Worm (Caenorhabditis elegans) whole organism, late embryonic: ENCODE measurements around the gene F15B9.8.

Experiments
- C08G9.2 ChIP-seq: sonication (generic microtip); optimal IDR thresholded peaks from 2 replicates; lab custom pipeline; 2016; ENCODE audit warnings: mild to moderate bottlenecking, missing genetic modification characterization, moderate library complexity, missing compliant biosample characterization
- F13H6.1 ChIP-seq: sonication (generic microtip); optimal IDR thresholded peaks from 2 replicates; lab custom pipeline; 2016; ENCODE audit warnings: missing genetic modification characterization, missing compliant biosample characterization
- K02D7.2 ChIP-seq: sonication (generic microtip); optimal IDR thresholded peaks from 2 replicates; lab custom pipeline; 2017; ENCODE audit warnings: mild to moderate bottlenecking, missing genetic modification characterization, missing compliant biosample characterization
- Y22D7AL.16 ChIP-seq: sonication (generic microtip); optimal IDR thresholded peaks from 2 replicates; lab custom pipeline; 2016; ENCODE audit warnings: missing genetic modification characterization, missing compliant biosample characterization
- ahr-1 ChIP-seq: sonication (generic microtip); optimal IDR thresholded peaks from 2 replicates; lab custom pipeline; 2016; ENCODE audit warnings: missing genetic modification characterization, missing compliant biosample characterization
- ceh-14 ChIP-seq: sonication (generic microtip); optimal IDR thresholded peaks from 2 replicates; lab custom pipeline; 2016; ENCODE audit warnings: missing genotype, missing genetic modification characterization, missing compliant biosample characterization
- ceh-2 ChIP-seq: sonication (generic microtip); optimal IDR thresholded peaks from 2 replicates; lab custom pipeline; 2016; ENCODE audit warnings: missing genotype, missing genetic modification characterization, missing compliant biosample characterization
- ceh-22 ChIP-seq: sonication (generic microtip); optimal IDR thresholded peaks from 2 replicates; lab custom pipeline; 2017; ENCODE audit warnings: missing biosample characterization, missing genetic modification characterization
- ceh-31 ChIP-seq: sonication (generic microtip); optimal IDR thresholded peaks from 2 replicates; lab custom pipeline; 2016; ENCODE audit warnings: missing genetic modification characterization, missing compliant biosample characterization
- ceh-34 ChIP-seq: sonication (generic microtip); optimal IDR thresholded peaks from 2 replicates; lab custom pipeline; 2016; ENCODE audit warnings: mild to moderate bottlenecking, missing genetic modification characterization, missing compliant biosample characterization
- ceh-45 ChIP-seq: fragments of 200-800 bp; sonication (Bioruptor generic); IDR thresholded peaks from 2 replicates; pipeline ENCODE4 v1.3.6; 2022; ENCODE audit warnings: missing genetic modification reagents, missing genetic modification characterization, missing compliant biosample characterization
- ceh-6 ChIP-seq: fragments of 200-800 bp; sonication (Bioruptor generic); optimal IDR thresholded peaks from 2 replicates; lab custom pipeline; 2018; ENCODE audit warnings: mild to moderate bottlenecking, missing genetic modification characterization, missing compliant biosample characterization
- ceh-9 ChIP-seq: sonication (generic microtip); optimal IDR thresholded peaks from 2 replicates; lab custom pipeline; 2016; ENCODE audit warnings: mild to moderate bottlenecking, missing genetic modification characterization, inconsistent platforms, missing compliant biosample characterization
- che-1 ChIP-seq: sonication (generic microtip); optimal IDR thresholded peaks from 2 replicates; lab custom pipeline; 2016; ENCODE audit warnings: mild to moderate bottlenecking, missing genetic modification characterization, missing compliant biosample characterization
- dmd-4 ChIP-seq: sonication (generic microtip); optimal IDR thresholded peaks from 2 replicates; lab custom pipeline; 2016; ENCODE audit warnings: borderline replicate concordance, missing genetic modification characterization, missing compliant biosample characterization
- dve-1 ChIP-seq: sonication (generic microtip); optimal IDR thresholded peaks from 2 replicates; lab custom pipeline; 2017; ENCODE audit warnings: antibody characterized with exemption, mild to moderate bottlenecking, missing genetic modification characterization, missing compliant biosample characterization
- elt-2 ChIP-seq: sonication (generic microtip); optimal IDR thresholded peaks from 2 replicates; lab custom pipeline; 2016; ENCODE audit warnings: missing genetic modification reagents, missing genetic modification characterization, missing compliant biosample characterization
- elt-4 ChIP-seq: sonication (generic microtip); optimal IDR thresholded peaks from 2 replicates; lab custom pipeline; 2016; ENCODE audit warnings: missing genetic modification characterization, missing compliant biosample characterization
- fax-1 ChIP-seq: sonication (generic microtip); optimal IDR thresholded peaks from 2 replicates; lab custom pipeline; 2016; ENCODE audit warnings: missing genotype, missing genetic modification characterization, missing compliant biosample characterization
- fkh-10 ChIP-seq: fragments of 150-350 bp; optimal IDR thresholded peaks from 2 replicates; lab custom pipeline; 2014; ENCODE audit warnings: missing biosample characterization, missing genetic modification reagents, missing genetic modification characterization
- fkh-6 ChIP-seq: sonication (generic microtip); optimal IDR thresholded peaks from 2 replicates; lab custom pipeline; 2016; ENCODE audit warnings: missing genetic modification characterization, missing compliant biosample characterization
- hlh-15 ChIP-seq: sonication (generic microtip); optimal IDR thresholded peaks from 2 replicates; lab custom pipeline; 2016; ENCODE audit warnings: missing genetic modification characterization, missing compliant biosample characterization
- hlh-6 ChIP-seq: sonication (generic microtip); optimal IDR thresholded peaks from 2 replicates; lab custom pipeline; 2016; ENCODE audit warnings: missing genotype, missing genetic modification characterization, missing compliant biosample characterization
- lim-6 ChIP-seq: sonication (generic microtip); optimal IDR thresholded peaks from 2 replicates; lab custom pipeline; 2016; ENCODE audit warnings: missing genetic modification characterization, missing compliant biosample characterization
- lin-11 ChIP-seq: fragments of 200-800 bp; sonication (Bioruptor generic); optimal IDR thresholded peaks from 2 replicates; lab custom pipeline; 2018; ENCODE audit warnings: mild to moderate bottlenecking, missing genetic modification characterization, missing compliant biosample characterization
- nhr-232 ChIP-seq: sonication (generic microtip); optimal IDR thresholded peaks from 2 replicates; lab custom pipeline; 2016; ENCODE audit warnings: missing genetic modification characterization, missing compliant biosample characterization
- npax-4 ChIP-seq: sonication (generic microtip); optimal IDR thresholded peaks from 2 replicates; lab custom pipeline; 2016; ENCODE audit warnings: missing genetic modification characterization, missing compliant biosample characterization
- odd-2 ChIP-seq: sonication (generic microtip); optimal IDR thresholded peaks from 2 replicates; lab custom pipeline; 2017; ENCODE audit warnings: antibody characterized with exemption, mild to moderate bottlenecking, missing genetic modification characterization, missing compliant biosample characterization
- pag-3 ChIP-seq: sonication (generic microtip); optimal IDR thresholded peaks from 2 replicates; lab custom pipeline; 2016; ENCODE audit warnings: missing compliant biosample characterization, missing genetic modification characterization, borderline replicate concordance
- pax-1 ChIP-seq: fragments of 150-350 bp; optimal IDR thresholded peaks from 2 replicates; lab custom pipeline; 2014; ENCODE audit warnings: missing biosample characterization, missing genetic modification characterization
- pha-2 ChIP-seq: sonication (generic microtip); optimal IDR thresholded peaks from 2 replicates; lab custom pipeline; 2017; ENCODE audit warnings: mild to moderate bottlenecking, missing genetic modification characterization, missing compliant biosample characterization
- pros-1 ChIP-seq: fragments of 150-350 bp; optimal IDR thresholded peaks from 2 replicates; lab custom pipeline; 2014; ENCODE audit warnings: missing biosample characterization, missing genetic modification reagents, missing genetic modification characterization
- ref-2 ChIP-seq: sonication (generic microtip); optimal IDR thresholded peaks from 2 replicates; lab custom pipeline; 2016; ENCODE audit warnings: missing genetic modification characterization, missing compliant biosample characterization
- rnt-1 ChIP-seq: sonication (generic microtip); optimal IDR thresholded peaks from 2 replicates; lab custom pipeline; 2016; ENCODE audit warnings: missing genetic modification characterization, missing compliant biosample characterization
- sdc-2 ChIP-seq: sonication (generic microtip); optimal IDR thresholded peaks from 2 replicates; lab custom pipeline; 2016; ENCODE audit warnings: missing genotype, missing genetic modification characterization, missing compliant biosample characterization
- tbx-2 ChIP-seq: sonication (generic microtip); optimal IDR thresholded peaks from 2 replicates; lab custom pipeline; 2016; ENCODE audit warnings: missing genetic modification characterization, missing compliant biosample characterization
- tbx-7 ChIP-seq: sonication (generic microtip); optimal IDR thresholded peaks from 2 replicates; lab custom pipeline; 2016; ENCODE audit warnings: missing genotype, missing genetic modification characterization, missing compliant biosample characterization
- ttx-3 ChIP-seq: sonication (generic microtip); optimal IDR thresholded peaks from 2 replicates; lab custom pipeline; 2016; ENCODE audit warnings: missing genetic modification reagents, missing genetic modification characterization, missing compliant biosample characterization
- unc-3 ChIP-seq, 2 experiments: fragments of 200-800 bp in 1 of 2; sonication (Bioruptor generic) in 1 of 2; sonication (generic microtip) in 1 of 2; conservative IDR thresholded peaks in 1 of 2; optimal IDR thresholded peaks in 1 of 2; 2 replicates each; pipeline versions ENCODE4 v1.3.6 to Lab custom; 2016 to 2022; ENCODE audit warnings: missing compliant biosample characterization in 2 of 2, missing genetic modification characterization in 2 of 2, missing genetic modification reagents in 1 of 2
- ztf-16 ChIP-seq: sonication (generic microtip); optimal IDR thresholded peaks from 2 replicates; lab custom pipeline; 2017; ENCODE audit warnings: missing genetic modification characterization, missing compliant biosample characterization

F15B9.8 gene

DNA sequence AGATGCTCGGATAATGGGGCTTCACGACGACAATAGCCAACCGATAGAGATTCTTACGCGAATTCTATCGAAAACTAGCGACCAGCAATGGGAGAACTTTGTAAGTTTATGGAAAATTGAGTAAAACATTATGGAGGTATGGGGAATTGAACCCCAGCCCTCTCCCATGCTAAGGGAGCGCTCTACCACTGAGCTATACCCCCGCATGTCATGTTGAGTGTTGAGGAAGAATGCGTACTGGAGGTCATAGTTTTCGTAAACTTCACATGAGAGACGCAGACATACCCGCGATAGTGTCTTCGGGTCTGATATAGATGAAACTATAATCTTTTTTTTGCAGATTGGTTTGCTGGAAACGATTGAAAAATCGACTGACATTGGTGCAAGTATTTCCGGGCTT lies 15.0 kb downstream of the F15B9.8 start (continued):
- TF ChIP-seq unc-3 (GFP tag; conservative IDR thresholded peaks at IDR 0.05; lab: Robert Waterston, UW) (peak; percentile 81), unc-3 (tag; optimal IDR thresholded peaks at IDR 0.05; lab: Kevin White, UChicago) (peak; percentile 69), ztf-16 (tag; lab: Kevin White, UChicago) (peak; percentile 90), pax-1 (tag; lab: Kevin White, UChicago) (no peak), nhr-232 (tag; lab: Kevin White, UChicago) (peak; percentile 84), ceh-2 (tag; lab: Kevin White, UChicago) (peak; percentile 73), odd-2 (tag; lab: Kevin White, UChicago) (peak; percentile 11), tbx-2 (tag; lab: Kevin White, UChicago) (peak; percentile 83), lim-6 (peak; percentile 49), elt-2 (tag; lab: Kevin White, UChicago) (peak; percentile 84), ceh-34 (tag; lab: Kevin White, UChicago) (peak; percentile 86), dmd-4 (tag; lab: Kevin White, UChicago) (peak; percentile 82), ceh-14 (tag; lab: Kevin White, UChicago) (peak; percentile 82), npax-4 (tag; lab: Kevin White, UChicago) (peak; percentile 59), rnt-1 (tag; lab: Kevin White, UChicago) (peak; percentile 76), pag-3 (tag; lab: Kevin White, UChicago) (peak; percentile 66), che-1 (peak; percentile 87), hlh-15 (tag; lab: Kevin White, UChicago) (peak; percentile 27)
- TF ChIP-seq, all 69 proteins: peak for 59

ce11 chrV:13004374-13004773 lies 16.0 kb downstream of the F15B9.8 start:
- TF ChIP-seq tbx-7 (tag; lab: Kevin White, UChicago) (no peak), elt-4 (tag; lab: Kevin White, UChicago) (no peak), fkh-10 (no peak), F13H6.1 (tag; lab: Kevin White, UChicago) (no peak), lin-11 (no peak), K02D7.2 (tag; lab: Kevin White, UChicago) (no peak), ceh-2 (tag; lab: Kevin White, UChicago) (no peak), dmd-4 (tag; lab: Kevin White, UChicago) (no peak), pha-2 (no peak), pag-3 (tag; lab: Kevin White, UChicago) (no peak), pros-1 (no peak), ceh-22 (tag; lab: Kevin White, UChicago) (no peak), ceh-45 (no peak), dve-1 (tag; lab: Kevin White, UChicago) (no peak), hlh-6 (tag; lab: Kevin White, UChicago) (no peak), ceh-9 (no peak), sdc-2 (tag; lab: Kevin White, UChicago) (no peak), fax-1 (no peak), C08G9.2 (no peak)

- TF ChIP-seq K02D7.2 (tag; lab: Kevin White, UChicago) (no peak), ref-2 (tag; lab: Kevin White, UChicago) (no peak), dmd-4 (tag; lab: Kevin White, UChicago) (no peak), ahr-1 (no peak), unc-3 (GFP tag; conservative IDR thresholded peaks at IDR 0.05; lab: Robert Waterston, UW) (no peak), unc-3 (tag; optimal IDR thresholded peaks at IDR 0.05; lab: Kevin White, UChicago) (no peak), elt-2 (tag; lab: Kevin White, UChicago) (no peak), ceh-31 (no peak), fkh-6 (tag; lab: Kevin White, UChicago) (no peak), ztf-16 (tag; lab: Kevin White, UChicago) (no peak), ceh-6 (no peak), ttx-3 (tag; lab: Kevin White, UChicago) (no peak), Y22D7AL.16 (tag; lab: Kevin White, UChicago) (no peak)
These were observed 18.4 kb downstream of the F15B9.8 start for ce11 chrV:13006754-13007153.
